Worm (Caenorhabditis elegans): ENCODE data around the gene C08F11.17.

The C08F11.17 gene

ce11 chrIV:13601973-13602669 is 48.0 kb downstream of the C08F11.17 start, which contains the start of gene Y45F10B.59:
Gene Y45F10B.59, plus strand, starts transcription at chrIV:13602619.
- no peak for TF ChIP-seq lin-35 (GFP tag; optimal IDR thresholded peaks at IDR 0.05)
- no peak for TF ChIP-seq lir-3 (tag; optimal IDR thresholded peaks at IDR 0.05; ENCODE audit: poor library complexity)
- TF ChIP-seq efl-1 (optimal IDR thresholded peaks at IDR 0.05): no peak
- TF ChIP-seq efl-1 (GFP tag; optimal IDR thresholded peaks at IDR 0.05 in 1 of 2): peak in 1 of 2 experiments; percentile 66
- TF ChIP-seq nhr-76 (tag; optimal IDR thresholded peaks at IDR 0.05): no peak
- peak; percentile 69 for TF ChIP-seq nhr-85 (tag)
- TF ChIP-seq snpc-4 (tag; optimal IDR thresholded peaks at IDR 0.05): peak; percentile 86
- TF ChIP-seq sptf-1 (tag; optimal IDR thresholded peaks at IDR 0.05): no peak
- TF ChIP-seq ama-1 (optimal IDR thresholded peaks at IDR 0.05): no peak
- no peak for TF ChIP-seq blmp-1 (tag; optimal IDR thresholded peaks at IDR 0.05)
- TF ChIP-seq nhr-90 (tag; optimal IDR thresholded peaks at IDR 0.05; ENCODE audit: poor library complexity): peak; percentile 43
- no peak for TF ChIP-seq tlp-1 (tag; optimal IDR thresholded peaks at IDR 0.05)
- no peak for TF ChIP-seq ztf-11 (tag; optimal IDR thresholded peaks at IDR 0.05)
- 0 out of 2 replicates have a peak, but pooled peaks have one; percentile 16 for TF ChIP-seq nhr-19 (GFP tag; conservative IDR thresholded peaks at IDR 0.05)

DNA sequence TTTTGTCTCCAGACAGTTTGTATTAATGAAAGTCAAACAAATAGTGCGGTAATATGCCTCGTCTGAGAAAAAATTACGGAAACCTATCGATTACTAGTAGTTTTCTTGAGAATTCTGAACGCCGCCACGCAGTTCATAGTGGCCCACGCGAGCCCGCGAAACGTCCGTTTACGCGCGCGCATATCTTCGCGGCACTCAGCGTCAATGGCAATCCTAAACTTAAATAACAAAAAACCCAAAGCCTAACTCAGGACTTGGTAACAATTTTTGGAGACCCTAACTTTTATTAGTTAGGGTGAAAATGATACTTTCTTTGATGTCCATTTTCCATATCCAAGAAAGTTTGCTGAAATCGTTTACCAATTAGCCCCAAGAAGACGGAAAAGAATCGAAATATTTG is 48.7 kb downstream of the C08F11.17 start:
- TF ChIP-seq hpl-2 (GFP tag; optimal IDR thresholded peaks at IDR 0.05) (no peak), skn-1 (tag; optimal IDR thresholded peaks at IDR 0.05) (no peak), C04F5.9 (tag; optimal IDR thresholded peaks at IDR 0.05) (no peak), ets-5 (GFP tag; IDR thresholded peaks at IDR 0.05) (no peak), tlp-1 (tag; optimal IDR thresholded peaks at IDR 0.05) (no peak), pqm-1 (tag; optimal IDR thresholded peaks at IDR 0.05) (no peak), lin-39 (tag; optimal IDR thresholded peaks at IDR 0.05) (no peak), snpc-4 (tag; optimal IDR thresholded peaks at IDR 0.05) (no peak), lir-3 (tag; optimal IDR thresholded peaks at IDR 0.05; ENCODE audit: poor library complexity) (no peak), zip-4 (GFP tag; optimal IDR thresholded peaks at IDR 0.05) (no peak), dpl-1 (GFP tag; optimal IDR thresholded peaks at IDR 0.05) (no peak), Y116A8C.19 (tag; optimal IDR thresholded peaks at IDR 0.05; ENCODE audit: borderline replicate concordance) (no peak), sptf-1 (tag; optimal IDR thresholded peaks at IDR 0.05) (no peak), dsc-1 (tag; optimal IDR thresholded peaks at IDR 0.05) (no peak), unc-130 (tag; optimal IDR thresholded peaks at IDR 0.05) (no peak), nhr-90 (tag; optimal IDR thresholded peaks at IDR 0.05; ENCODE audit: poor library complexity) (no peak), lin-15B (tag; optimal IDR thresholded peaks at IDR 0.05) (no peak)

- TF ChIP-seq snpc-4 (tag; optimal IDR thresholded peaks at IDR 0.05) (peak; percentile 81), aha-1 (tag; optimal IDR thresholded peaks at IDR 0.05) (no peak), nhr-84 (tag; optimal IDR thresholded peaks at IDR 0.05) (no peak)
Measured at ce11 chrIV:13600643-13601042, 49.5 kb downstream of the C08F11.17 start.
